Worm (Caenorhabditis elegans): ENCODE results near the gene adal-1.

DNA sequence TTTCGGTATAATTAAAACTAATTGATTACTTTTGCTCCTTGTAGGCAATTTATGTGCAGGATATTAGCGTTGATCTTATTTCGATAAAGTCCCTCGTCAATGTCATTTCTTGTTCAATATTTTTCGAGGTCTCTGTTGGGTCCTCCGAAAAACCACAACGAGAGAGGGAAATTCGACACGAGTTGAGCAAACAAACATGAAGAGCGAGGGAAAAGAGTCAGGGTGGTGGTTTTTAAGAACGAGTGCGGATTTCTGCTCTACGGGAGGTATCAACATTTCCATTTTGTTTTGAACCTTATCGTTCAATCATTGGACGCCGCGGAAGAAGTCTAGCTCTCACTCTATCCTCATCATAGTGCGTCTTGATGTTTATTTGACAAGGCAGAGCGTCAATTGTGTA lies 41.3 kb upstream of the adal-1 start:
- no peak for TF ChIP-seq ceh-82 (tag; optimal IDR thresholded peaks at IDR 0.05)
- TF ChIP-seq unc-62 (GFP tag; optimal IDR thresholded peaks at IDR 0.05), result no peak
- no peak for TF ChIP-seq ceh-16 (tag; optimal IDR thresholded peaks at IDR 0.05)

Data from whole organism, L3 larva.